Worm (Caenorhabditis elegans): ENCODE measurements around the gene nlp-5.

ce11 chrII:8246476-8246875, 8.2 kb downstream of the nlp-5 start, which contains the start of gene F35C11.3:
- TF ChIP-seq snpc-4 (tag; optimal IDR thresholded peaks at IDR 0.05), result no peak
- no peak for TF ChIP-seq unc-39 (tag; optimal IDR thresholded peaks at IDR 0.05)

All from whole organism, mixed stage, embryonic.